Worm (Caenorhabditis elegans) whole organism, L4/young adult: ENCODE results near the gene F35F11.2.
A peak's percentile ranks its signal among the peaks of the same experiment; 100 is the strongest.

ENCODE experiments used
- W03F9.2 ChIP-seq: fragments of 150-350 bp; optimal IDR thresholded peaks from 2 replicates; lab custom pipeline; 2014; ENCODE audit warnings: missing biosample characterization, missing genetic modification characterization
- dao-5 ChIP-seq: sonication (generic microtip); optimal IDR thresholded peaks from 2 replicates; lab custom pipeline; 2016; ENCODE audit warnings: missing genotype, missing genetic modification characterization, moderate library complexity, missing compliant biosample characterization
- him-1 ChIP-seq: sonication (generic microtip); optimal IDR thresholded peaks from 2 replicates; lab custom pipeline; 2016; ENCODE audit warnings: missing genotype, missing genetic modification reagents, missing genetic modification characterization, missing compliant biosample characterization

F35F11.2 gene

DNA sequence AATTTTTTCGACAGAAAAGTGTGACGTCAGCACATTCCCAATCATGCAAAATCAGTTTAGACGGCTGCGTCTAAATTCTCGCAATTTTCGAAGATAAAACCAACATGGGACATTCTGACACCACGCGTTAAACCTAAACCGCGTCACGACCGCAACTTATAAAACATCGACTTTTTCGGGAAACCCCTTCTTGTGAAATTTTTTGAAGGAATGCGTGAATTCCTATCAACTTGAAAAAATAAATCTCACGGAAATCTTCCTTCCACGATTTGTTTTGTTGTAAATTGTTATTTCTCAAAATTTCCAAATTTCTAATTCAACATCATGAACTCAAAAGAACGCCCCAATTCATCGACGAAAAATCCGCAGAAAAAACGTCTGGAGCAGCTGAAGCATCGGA is at the start of gene F35F11.2:
Gene F35F11.2, plus strand, starts transcription at position 301 of the 400 bp plus-strand sequence.
- TF ChIP-seq him-1 (tag; lab: Kevin White, UChicago) (no peak), dao-5 (tag; lab: Kevin White, UChicago) (no peak), W03F9.2 (tag; lab: Kevin White, UChicago) (no peak)

DNA sequence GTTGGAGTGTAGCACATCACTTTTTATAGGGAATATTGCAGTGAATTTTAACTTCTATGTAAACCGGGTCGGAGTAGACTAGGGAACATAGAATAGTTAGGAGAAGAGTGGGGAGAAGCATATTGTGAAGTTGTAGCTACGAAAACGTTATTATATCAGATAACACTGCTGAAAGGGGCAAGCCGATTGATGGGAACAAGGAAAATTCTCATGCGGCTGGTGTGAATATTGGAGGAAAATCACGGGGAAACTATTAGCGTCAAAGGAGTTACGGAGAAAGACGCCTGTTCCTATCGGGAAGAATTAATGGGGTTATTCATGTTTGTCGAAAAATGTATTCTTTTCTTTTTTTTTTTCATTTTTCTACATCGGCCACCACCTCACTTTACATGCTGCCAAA is 46.8 kb upstream of the F35F11.2 start, which contains the start of gene F47C12.6:
Gene F47C12.6, minus strand, starts transcription at position 101 of the 400 bp plus-strand sequence.
- TF ChIP-seq him-1 (tag; lab: Kevin White, UChicago) (no peak), dao-5 (tag; lab: Kevin White, UChicago) (no peak), W03F9.2 (tag; lab: Kevin White, UChicago) (no peak)

DNA sequence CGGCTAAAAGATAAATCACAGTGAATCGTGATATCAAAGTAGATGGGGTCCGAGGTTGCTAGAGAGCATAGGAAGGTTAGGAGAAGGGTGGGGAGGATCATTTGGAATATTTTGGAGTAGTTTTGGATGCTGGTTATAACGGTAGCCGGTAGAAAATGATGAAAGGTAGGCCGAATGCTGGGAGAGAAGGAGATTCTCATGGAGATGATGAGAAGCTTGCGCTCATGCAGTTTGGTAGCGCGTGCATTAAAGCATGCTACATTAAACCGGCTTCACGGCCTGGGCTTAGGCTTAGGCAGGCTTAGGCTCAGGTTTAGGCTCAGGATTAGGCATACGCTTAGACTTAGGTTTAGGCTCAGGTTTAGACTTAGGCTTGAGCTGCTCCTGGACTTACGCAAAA is 45.8 kb upstream of the F35F11.2 start, which contains the start of gene F47C12.13:
Gene F47C12.13, minus strand, starts transcription at position 101 of the 400 bp plus-strand sequence.
- no peak for TF ChIP-seq dao-5 (tag; lab: Kevin White, UChicago)
- TF ChIP-seq him-1 (tag; lab: Kevin White, UChicago): no peak
- no peak for TF ChIP-seq W03F9.2 (tag; lab: Kevin White, UChicago)

DNA sequence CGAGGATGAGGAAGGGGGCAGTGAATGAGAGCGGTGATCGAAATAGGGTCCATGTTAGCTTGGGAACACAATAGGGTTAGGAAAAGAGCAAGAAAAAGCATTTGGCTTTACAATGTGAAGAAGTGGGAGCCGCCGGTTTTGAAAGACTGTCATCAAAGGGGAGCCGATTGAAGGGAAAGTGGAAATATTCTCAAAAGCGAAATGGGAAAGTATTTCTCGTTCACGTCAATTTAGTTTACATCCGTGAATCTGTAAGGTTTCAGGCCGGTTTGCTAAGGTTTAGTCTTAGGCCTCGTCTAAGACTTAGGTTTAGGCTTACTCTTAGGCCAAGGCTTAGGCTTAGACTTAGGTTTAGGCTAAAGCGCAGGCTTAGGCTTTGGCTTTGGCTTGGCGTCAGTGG is 44.7 kb upstream of the F35F11.2 start, which contains the start of gene F47C12.7:
Gene F47C12.7, minus strand, starts transcription at position 101 of the 400 bp plus-strand sequence.
- TF ChIP-seq him-1 (tag; lab: Kevin White, UChicago) (no peak), dao-5 (tag; lab: Kevin White, UChicago) (no peak)

DNA sequence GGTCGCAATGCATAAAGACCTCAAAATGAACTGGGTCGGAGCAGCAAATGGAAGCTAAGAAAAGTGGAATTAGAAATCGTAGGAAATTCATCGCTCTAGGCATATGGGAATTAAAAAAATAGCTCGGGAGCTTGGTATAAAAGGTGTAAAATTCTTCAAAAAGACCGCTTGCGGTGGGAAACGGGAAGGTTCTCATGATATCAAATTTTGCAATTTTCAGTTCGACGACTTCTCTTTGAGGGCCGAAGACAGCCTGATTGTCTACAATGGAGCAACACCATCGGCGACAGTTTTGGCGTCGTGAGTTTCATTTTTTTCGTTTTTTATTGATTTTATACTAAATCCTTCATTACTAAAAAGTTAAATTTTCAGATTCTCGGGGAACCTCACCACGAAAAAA is 41.6 kb upstream of the F35F11.2 start, which contains the start of gene F47C12.8:
Gene F47C12.8, minus strand, starts transcription at position 101 of the 400 bp plus-strand sequence.
- TF ChIP-seq W03F9.2 (tag; lab: Kevin White, UChicago) (no peak), dao-5 (tag; lab: Kevin White, UChicago) (no peak), him-1 (tag; lab: Kevin White, UChicago) (no peak)

DNA sequence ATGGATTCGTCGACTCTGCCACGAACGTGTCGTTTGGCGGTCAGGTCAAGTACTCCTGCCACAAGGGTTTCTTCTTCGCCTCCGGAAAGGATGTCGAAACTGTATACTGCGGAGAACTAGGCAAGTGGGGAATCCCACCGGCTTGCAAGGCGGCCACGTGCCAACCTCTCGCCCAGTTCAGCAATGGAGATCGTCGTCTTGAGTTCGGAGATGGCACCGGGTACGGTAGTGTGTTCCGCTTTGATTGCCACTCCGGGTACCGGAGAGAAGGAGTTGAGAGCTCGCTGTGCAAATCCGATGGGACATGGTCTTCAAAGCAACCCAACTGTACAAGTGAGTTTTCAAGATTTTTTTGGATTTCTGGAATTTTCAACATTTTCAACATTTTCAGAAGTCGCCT is 40.4 kb upstream of the F35F11.2 start:
- TF ChIP-seq him-1 (tag; lab: Kevin White, UChicago) (no peak), W03F9.2 (tag; lab: Kevin White, UChicago) (no peak), dao-5 (tag; lab: Kevin White, UChicago) (no peak)

DNA sequence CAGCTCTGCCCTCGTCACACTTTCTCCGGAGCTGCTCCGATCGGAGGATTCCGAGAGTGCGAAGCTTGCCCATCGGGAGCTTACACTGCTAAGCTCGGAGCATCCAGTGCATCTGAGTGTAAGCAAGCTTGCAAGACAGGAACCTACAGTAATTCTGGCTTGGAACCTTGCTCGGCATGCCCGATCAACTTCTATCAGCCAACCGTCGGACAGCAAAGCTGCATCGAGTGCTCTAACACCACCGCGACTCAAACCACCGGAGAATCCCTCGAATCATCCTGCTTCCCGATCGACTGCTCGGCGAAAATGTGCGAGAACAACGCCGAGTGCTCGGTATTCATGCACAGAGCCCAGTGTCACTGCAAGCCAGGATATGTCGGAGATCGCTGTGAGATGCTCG is 35.9 kb upstream of the F35F11.2 start:
- TF ChIP-seq dao-5 (tag; lab: Kevin White, UChicago) (no peak), him-1 (tag; lab: Kevin White, UChicago) (no peak), W03F9.2 (tag; lab: Kevin White, UChicago) (no peak)

DNA sequence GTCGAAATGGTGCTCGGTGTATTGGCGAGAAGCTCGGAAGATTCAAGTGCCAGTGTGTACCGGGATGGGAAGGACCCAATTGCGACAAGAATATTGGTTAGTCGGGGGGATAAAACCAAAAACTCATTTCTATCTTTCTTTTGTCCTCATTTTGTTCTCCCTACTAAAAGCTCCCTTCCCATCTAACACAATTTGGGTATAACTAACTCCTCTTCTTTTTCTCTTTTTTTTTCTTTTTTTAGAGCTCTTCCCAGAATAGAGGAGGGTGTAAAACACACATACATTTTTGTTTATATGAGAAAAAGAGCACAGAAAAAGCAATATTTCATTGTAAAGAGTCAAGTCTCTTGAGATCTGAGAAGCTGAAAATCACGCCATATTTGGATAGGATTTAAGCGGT is 34.9 kb upstream of the F35F11.2 start:
- TF ChIP-seq dao-5 (tag; lab: Kevin White, UChicago) (no peak), him-1 (tag; lab: Kevin White, UChicago) (no peak), W03F9.2 (tag; lab: Kevin White, UChicago) (no peak)

DNA sequence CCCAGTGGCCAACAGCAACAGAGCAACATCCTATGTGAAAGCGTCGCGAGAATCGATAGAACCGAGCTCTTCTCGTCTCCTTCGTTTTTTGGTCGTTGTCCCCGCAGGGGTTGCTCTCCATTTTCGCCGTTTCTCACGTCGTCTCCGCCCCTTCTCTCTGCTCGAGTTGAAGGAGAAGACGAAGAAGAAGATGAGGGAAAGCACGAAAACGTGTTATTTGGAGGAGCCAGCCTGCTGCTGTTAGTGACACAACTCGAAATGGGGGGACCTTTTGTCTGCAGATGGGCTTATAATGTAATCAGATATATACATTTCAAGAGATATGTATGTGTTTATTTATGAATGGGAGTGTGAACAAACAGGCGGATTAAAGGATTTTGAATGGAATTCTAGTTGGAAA is 32.4 kb upstream of the F35F11.2 start, which contains the start of gene W02C12.2:
Gene W02C12.2, minus strand, starts transcription at position 277 of the 400 bp plus-strand sequence.
- peak; percentile 24 for TF ChIP-seq him-1 (tag; lab: Kevin White, UChicago)
- TF ChIP-seq dao-5 (tag; lab: Kevin White, UChicago): no peak

DNA sequence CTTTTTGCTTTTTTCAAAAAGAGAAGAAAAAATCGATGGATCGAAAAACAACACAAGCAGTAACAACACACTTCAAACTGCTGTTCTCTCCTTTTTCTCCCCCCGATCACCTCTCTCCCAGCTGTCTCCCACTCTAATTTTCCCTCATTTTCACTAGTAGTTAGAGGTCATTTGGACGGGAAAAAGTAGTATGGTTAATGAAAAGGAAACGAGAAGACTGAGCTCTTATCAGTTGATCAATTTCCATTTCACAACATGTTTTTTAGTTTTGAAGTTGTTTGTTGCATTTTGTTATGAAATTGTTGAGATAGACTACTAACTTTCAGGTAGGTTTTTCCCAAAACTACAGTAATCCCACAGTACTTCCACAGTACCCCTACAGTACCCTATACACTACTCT is 31.6 kb upstream of the F35F11.2 start:
- TF ChIP-seq W03F9.2 (tag; lab: Kevin White, UChicago): no peak
- no peak for TF ChIP-seq dao-5 (tag; lab: Kevin White, UChicago)
- no peak for TF ChIP-seq him-1 (tag; lab: Kevin White, UChicago)

DNA sequence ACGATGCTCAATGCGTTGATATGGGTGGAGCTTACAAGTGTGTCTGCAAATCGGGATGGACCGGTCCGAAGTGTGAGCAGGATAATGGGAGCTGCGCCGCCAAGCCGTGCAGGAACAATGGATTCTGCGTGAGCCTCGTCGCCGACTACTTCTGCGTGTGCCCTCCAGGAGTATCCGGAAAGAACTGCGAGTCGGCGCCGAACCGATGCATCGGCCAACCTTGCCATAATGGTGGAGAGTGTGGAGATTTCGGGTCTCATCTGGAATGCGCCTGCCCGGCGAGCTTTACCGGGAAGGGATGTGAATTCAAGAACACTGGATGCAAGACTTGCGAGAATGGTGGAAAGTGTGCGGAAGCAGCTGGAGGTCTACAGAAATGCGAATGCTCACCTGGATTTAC is 30.2 kb upstream of the F35F11.2 start:
- TF ChIP-seq W03F9.2 (tag; lab: Kevin White, UChicago): no peak
- TF ChIP-seq dao-5 (tag; lab: Kevin White, UChicago): no peak
- TF ChIP-seq him-1 (tag; lab: Kevin White, UChicago): no peak

DNA sequence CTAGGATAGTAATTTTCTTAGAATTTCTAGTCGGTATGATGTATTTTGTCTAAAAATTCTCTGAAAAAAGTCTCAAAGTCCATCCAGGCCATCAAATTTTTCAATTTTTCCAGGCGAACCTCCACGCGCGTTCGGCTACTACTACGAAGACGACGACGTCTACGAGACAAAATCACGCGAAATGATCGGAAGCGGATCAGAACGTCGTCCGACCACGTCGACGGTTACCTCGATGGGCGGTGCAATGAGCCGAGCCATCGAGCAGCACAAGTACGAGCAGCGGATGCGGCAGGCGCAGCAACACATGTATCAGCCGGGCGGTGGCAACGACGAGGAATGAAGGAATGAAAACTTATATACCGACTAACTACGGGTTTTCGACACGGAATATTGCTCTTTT is 26.5 kb upstream of the F35F11.2 start:
- TF ChIP-seq him-1 (tag; lab: Kevin White, UChicago) (no peak), dao-5 (tag; lab: Kevin White, UChicago) (no peak), W03F9.2 (tag; lab: Kevin White, UChicago) (no peak)

DNA sequence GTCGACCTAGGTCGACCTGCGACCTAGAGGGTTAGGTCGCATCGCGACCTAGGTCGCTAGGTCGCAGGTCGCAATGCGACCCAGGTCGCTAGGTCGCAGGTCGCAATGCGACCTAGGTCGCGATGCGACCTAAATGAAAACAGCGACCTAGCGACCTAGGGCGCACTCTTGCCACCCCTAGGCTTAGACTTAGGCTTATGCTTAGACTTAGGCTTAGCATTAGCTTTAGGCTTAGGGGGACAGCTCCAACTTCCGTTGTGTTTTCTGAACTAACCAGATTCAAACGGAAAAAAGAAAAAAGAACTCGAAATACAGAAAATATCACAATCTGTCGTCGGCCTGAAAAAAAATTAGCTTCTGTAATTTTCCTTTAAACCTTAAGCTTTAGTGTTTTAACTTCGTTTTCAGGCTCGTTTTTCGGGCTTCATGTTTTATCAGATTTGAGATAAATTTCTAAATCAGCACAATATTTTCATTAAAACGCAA is 25.7 kb upstream of the F35F11.2 start:
- TF ChIP-seq dao-5 (tag; lab: Kevin White, UChicago) (no peak), him-1 (tag; lab: Kevin White, UChicago) (no peak), W03F9.2 (tag; lab: Kevin White, UChicago) (no peak)

DNA sequence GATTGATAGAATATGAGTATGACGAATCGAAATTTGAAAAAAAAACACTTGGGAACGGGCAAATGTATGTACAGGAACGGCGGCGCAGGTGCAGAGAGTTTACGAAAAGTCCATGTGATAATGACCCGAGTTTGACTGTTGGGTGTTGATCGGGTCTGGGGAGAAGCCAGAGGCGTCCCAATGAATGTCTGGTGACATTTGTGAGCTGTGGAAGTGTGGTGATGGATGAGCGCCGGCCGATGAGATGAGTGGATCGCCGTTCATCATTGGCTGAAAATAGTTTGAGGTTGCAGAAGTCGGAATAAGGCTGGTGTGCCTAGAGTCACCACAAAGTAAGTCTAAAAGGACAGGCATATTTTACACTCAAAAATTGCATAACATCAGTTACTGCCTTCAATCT is 24.4 kb upstream of the F35F11.2 start:
- TF ChIP-seq W03F9.2 (tag; lab: Kevin White, UChicago) (no peak), dao-5 (tag; lab: Kevin White, UChicago) (no peak), him-1 (tag; lab: Kevin White, UChicago) (no peak)
